Worm (Caenorhabditis elegans) whole organism, L1 larva: ENCODE data around the gene D1086.19.

Experiments
- Y116A8C.19 ChIP-seq: sonication (generic microtip); optimal IDR thresholded peaks from 2 replicates; lab custom pipeline; 2016; ENCODE audit warnings: missing compliant biosample characterization, missing genetic modification characterization, borderline replicate concordance
- ama-1 ChIP-seq: fragments of 150-350 bp; optimal IDR thresholded peaks from 2 replicates; lab custom pipeline; 2014
- ceh-63 ChIP-seq: fragments of 200-800 bp; sonication (Bioruptor generic); optimal IDR thresholded peaks from 2 replicates; lab custom pipeline; 2018; ENCODE audit warnings: mild to moderate bottlenecking, missing genetic modification characterization, missing compliant biosample characterization
- ceh-90 ChIP-seq: sonication (generic microtip); optimal IDR thresholded peaks from 2 replicates; lab custom pipeline; 2016; ENCODE audit warnings: missing genetic modification characterization, missing compliant biosample characterization
- nhr-11 ChIP-seq: fragments of 150-350 bp; optimal IDR thresholded peaks from 2 replicates; lab custom pipeline; 2014; ENCODE audit warnings: missing biosample characterization, missing genetic modification characterization
- pqm-1 ChIP-seq: sonication (generic microtip); optimal IDR thresholded peaks from 3 replicates; lab custom pipeline; 2017; ENCODE audit warnings: missing biosample characterization, missing genetic modification characterization
- unc-130 ChIP-seq: fragments of 150-350 bp; optimal IDR thresholded peaks from 2 replicates; lab custom pipeline; 2017; ENCODE audit warnings: missing biosample characterization, missing genetic modification characterization, inconsistent platforms
- ztf-4 ChIP-seq: fragments of 150-350 bp; optimal IDR thresholded peaks from 2 replicates; lab custom pipeline; 2014; ENCODE audit warnings: missing biosample characterization, missing genetic modification characterization

- no peak for TF ChIP-seq ama-1
- TF ChIP-seq unc-130: no peak
- TF ChIP-seq nhr-11: no peak
- no peak for TF ChIP-seq pqm-1 (tag; lab: Kevin White, UChicago)
- TF ChIP-seq ztf-4 (tag; lab: Kevin White, UChicago): no peak
- no peak for TF ChIP-seq Y116A8C.19
- TF ChIP-seq ceh-63 (GFP tag; lab: Kevin White, UChicago): no peak
- no peak for TF ChIP-seq ceh-90
Measured at ce11 chrV:14093805-14094204, 5.7 kb downstream of the D1086.19 start, which contains the start of gene D1086.8.
